Fruit fly (Drosophila melanogaster) whole organism, embryonic: Measurements from ENCODE around the gene CG3777.

Source experiments
- Adf1 ChIP-seq: fragments of 200-800 bp; sonication (Bioruptor generic); IDR thresholded peaks from 2 replicates; pipeline ENCODE4 v1.3.6; 2022; ENCODE audit warnings: missing biosample characterization, missing genetic modification characterization
- CG10274 ChIP-seq: fragments of 200-800 bp; sonication (Bioruptor generic); optimal IDR thresholded peaks from 3 replicates; lab custom pipeline; 2017; ENCODE audit warnings: missing biosample characterization, mild to moderate bottlenecking, missing genetic modification characterization
- CG10462 ChIP-seq: fragments of 200-800 bp; sonication (Bioruptor generic); optimal IDR thresholded peaks from 2 replicates; lab custom pipeline; 2016; ENCODE audit warnings: missing biosample characterization, missing genetic modification characterization
- CG12104 ChIP-seq: fragments of 200-800 bp; sonication (Bioruptor generic); optimal IDR thresholded peaks from 3 replicates; lab custom pipeline; 2016; ENCODE audit warnings: missing biosample characterization, missing genetic modification characterization
- CG12155 ChIP-seq: fragments of 200-800 bp; sonication (Bioruptor generic); optimal IDR thresholded peaks from 3 replicates; lab custom pipeline; 2016; ENCODE audit warnings: missing biosample characterization, missing genetic modification characterization
- CG13296 ChIP-seq: fragments of 200-800 bp; sonication (Bioruptor generic); optimal IDR thresholded peaks from 3 replicates; lab custom pipeline; 2018; ENCODE audit warnings: missing biosample characterization, mild to moderate bottlenecking, missing genetic modification characterization
- CG14860 ChIP-seq: fragments of 200-800 bp; sonication (Bioruptor generic); IDR thresholded peaks from 3 replicates; pipeline ENCODE4 v1.3.6; 2022; ENCODE audit warnings: missing biosample characterization, missing genetic modification characterization; ENCODE audit not compliant: partially characterized antibody
- CG17361 ChIP-seq: fragments of 200-800 bp; sonication (Bioruptor generic); IDR thresholded peaks from 3 replicates; pipeline ENCODE4 v1.3.6; 2022; ENCODE audit warnings: missing biosample characterization, missing genetic modification characterization
- CG18476 ChIP-seq: fragments of 200-800 bp; sonication (Bioruptor generic); optimal IDR thresholded peaks from 2 replicates; lab custom pipeline; 2016; ENCODE audit warnings: missing biosample characterization, mild to moderate bottlenecking, missing genetic modification characterization
- CG2202 ChIP-seq: fragments of 200-800 bp; sonication (Bioruptor generic); optimal IDR thresholded peaks from 2 replicates; lab custom pipeline; 2018; ENCODE audit warnings: missing biosample characterization, mild to moderate bottlenecking, missing genetic modification characterization
- CG31388 ChIP-seq: fragments of 200-800 bp; sonication (Bioruptor generic); optimal IDR thresholded peaks from 2 replicates; lab custom pipeline; 2016; ENCODE audit warnings: missing biosample characterization, missing genetic modification characterization
- CG4404 ChIP-seq: fragments of 200-800 bp; sonication (Bioruptor generic); IDR thresholded peaks from 2 replicates; pipeline ENCODE4 v1.3.6; 2022; ENCODE audit warnings: missing biosample characterization, missing genetic modification characterization
- CG4820 ChIP-seq: fragments of 200-800 bp; sonication (Bioruptor generic); optimal IDR thresholded peaks from 3 replicates; lab custom pipeline; 2016; ENCODE audit warnings: missing biosample characterization, missing genetic modification characterization
- CG6689 ChIP-seq: fragments of 200-800 bp; sonication (Bioruptor generic); IDR thresholded peaks from 2 replicates; pipeline ENCODE4 v1.3.6; 2022; ENCODE audit warnings: missing biosample characterization, missing genetic modification characterization
- CG7928 ChIP-seq: fragments of 200-800 bp; sonication (Bioruptor generic); optimal IDR thresholded peaks from 2 replicates; lab custom pipeline; 2017; ENCODE audit warnings: missing biosample characterization, mild to moderate bottlenecking, missing genetic modification characterization
- CG7987 ChIP-seq: fragments of 200-800 bp; sonication (Bioruptor generic); optimal IDR thresholded peaks from 2 replicates; lab custom pipeline; 2018; ENCODE audit warnings: missing biosample characterization, mild to moderate bottlenecking, missing genetic modification characterization, moderate library complexity
- CG8281 ChIP-seq: fragments of 200-800 bp; sonication (Bioruptor generic); optimal IDR thresholded peaks from 2 replicates; lab custom pipeline; 2018; ENCODE audit warnings: missing biosample characterization, mild to moderate bottlenecking, missing genetic modification characterization, moderate library complexity
- CG9215 ChIP-seq: fragments of 200-800 bp; sonication (Bioruptor generic); IDR thresholded peaks from 2 replicates; pipeline ENCODE4 v1.3.6; 2022; ENCODE audit warnings: missing biosample characterization, missing genetic modification characterization
- CG9609 ChIP-seq: fragments of 200-800 bp; sonication (Bioruptor generic); optimal IDR thresholded peaks from 3 replicates; lab custom pipeline; 2016; ENCODE audit warnings: missing biosample characterization, missing genetic modification characterization
- CG9727 ChIP-seq: fragments of 200-800 bp; sonication (Bioruptor generic); optimal IDR thresholded peaks from 3 replicates; lab custom pipeline; 2017; ENCODE audit warnings: missing biosample characterization, mild to moderate bottlenecking, missing genetic modification characterization
- Chrac-16 ChIP-seq: fragments of 200-800 bp; sonication (Bioruptor generic); optimal IDR thresholded peaks from 3 replicates; lab custom pipeline; 2016; ENCODE audit warnings: missing biosample characterization, missing genetic modification characterization
- Deaf1 ChIP-seq: fragments of 200-800 bp; optimal IDR thresholded peaks from 3 replicates; lab custom pipeline; 2019; ENCODE audit warnings: missing biosample characterization, mild to moderate bottlenecking, missing genetic modification characterization, moderate library complexity
- Dll ChIP-seq: fragments of 200-800 bp; sonication (Bioruptor generic); IDR thresholded peaks from 4 replicates; pipeline ENCODE4 v1.3.6; 2022; ENCODE audit warnings: missing biosample characterization, missing genetic modification characterization; ENCODE audit not compliant: partially characterized antibody
- Doc3 ChIP-seq: fragments of 200-800 bp; sonication (Bioruptor generic); IDR thresholded peaks from 3 replicates; pipeline ENCODE4 v1.3.6; 2022; ENCODE audit warnings: missing biosample characterization, missing genetic modification characterization; ENCODE audit not compliant: partially characterized antibody
- Dref ChIP-seq: fragments of 200-800 bp; sonication (Bioruptor generic); IDR thresholded peaks from 2 replicates; pipeline ENCODE4 v1.3.6; 2022; ENCODE audit warnings: missing biosample characterization, missing genetic modification characterization
- Ets97D ChIP-seq: fragments of 200-800 bp; sonication (Bioruptor generic); optimal IDR thresholded peaks from 3 replicates; lab custom pipeline; 2016; ENCODE audit warnings: missing biosample characterization, missing genetic modification characterization
- Fer1 ChIP-seq: fragments of 200-800 bp; sonication (Bioruptor generic); optimal IDR thresholded peaks from 2 replicates; lab custom pipeline; 2017; ENCODE audit warnings: missing biosample characterization, mild to moderate bottlenecking, missing genetic modification characterization
- H15 ChIP-seq: fragments of 200-800 bp; sonication (Bioruptor generic); IDR thresholded peaks from 3 replicates; pipeline ENCODE4 v1.3.6; 2022; ENCODE audit warnings: missing biosample characterization, missing genetic modification characterization
- Mad ChIP-seq: fragments of 200-800 bp; sonication (Bioruptor generic); optimal IDR thresholded peaks from 2 replicates; lab custom pipeline; 2016; ENCODE audit warnings: missing biosample characterization, missing genetic modification characterization
- Optix ChIP-seq: fragments of 200-800 bp; sonication (Bioruptor generic); IDR thresholded peaks from 3 replicates; pipeline ENCODE4 v1.3.6; 2022; ENCODE audit warnings: missing biosample characterization, missing genetic modification characterization
- Ssrp ChIP-seq: fragments of 200-800 bp; sonication (Bioruptor generic); optimal IDR thresholded peaks from 2 replicates; lab custom pipeline; 2018; ENCODE audit warnings: missing biosample characterization, mild to moderate bottlenecking, missing genetic modification characterization, moderate library complexity
- YL-1 ChIP-seq: fragments of 200-800 bp; sonication (Bioruptor generic); optimal IDR thresholded peaks from 3 replicates; lab custom pipeline; 2017; ENCODE audit warnings: missing biosample characterization, mild to moderate bottlenecking, missing genetic modification characterization
- az2 ChIP-seq: fragments of 200-800 bp; sonication (Bioruptor generic); optimal IDR thresholded peaks from 3 replicates; lab custom pipeline; 2016; ENCODE audit warnings: missing biosample characterization, missing genetic modification characterization
- cad ChIP-seq: fragments of >200 bp; optimal IDR thresholded peaks from 2 replicates; lab custom pipeline; 2017; ENCODE audit warnings: missing biosample characterization, missing genetic modification characterization
- cg ChIP-seq: fragments of 200-800 bp; sonication (Bioruptor generic); optimal IDR thresholded peaks from 3 replicates; lab custom pipeline; 2019; ENCODE audit warnings: missing biosample characterization, mild to moderate bottlenecking, missing genetic modification characterization, moderate library complexity
- crc ChIP-seq: fragments of 200-800 bp; sonication (Bioruptor generic); optimal IDR thresholded peaks from 2 replicates; lab custom pipeline; 2016; ENCODE audit warnings: missing biosample characterization, missing genetic modification characterization
- danr ChIP-seq: fragments of 200-800 bp; sonication (Bioruptor generic); IDR thresholded peaks from 2 replicates; pipeline ENCODE4 v1.3.6; 2022; ENCODE audit warnings: missing biosample characterization, missing genetic modification characterization
- fd3F ChIP-seq: fragments of 200-800 bp; sonication (Bioruptor generic); optimal IDR thresholded peaks from 2 replicates; lab custom pipeline; 2018; ENCODE audit warnings: missing biosample characterization, mild to moderate bottlenecking, missing genetic modification characterization, moderate library complexity
- her ChIP-seq: fragments of 200-800 bp; sonication (Bioruptor generic); optimal IDR thresholded peaks from 2 replicates; lab custom pipeline; 2016; ENCODE audit warnings: missing biosample characterization, missing genetic modification characterization
- hth ChIP-seq: fragments of >200 bp; optimal IDR thresholded peaks from 2 replicates; lab custom pipeline; 2017; ENCODE audit warnings: inconsistent platforms
- odd ChIP-seq: fragments of 200-800 bp; sonication (Bioruptor generic); optimal IDR thresholded peaks from 2 replicates; lab custom pipeline; 2017; ENCODE audit warnings: missing biosample characterization, mild to moderate bottlenecking, missing genetic modification characterization
- onecut ChIP-seq: fragments of 200-800 bp; sonication (Bioruptor generic); IDR thresholded peaks from 2 replicates; pipeline ENCODE4 v1.3.6; 2022; ENCODE audit warnings: missing biosample characterization, missing genetic modification characterization
- pfk ChIP-seq: fragments of 200-800 bp; sonication (Bioruptor generic); optimal IDR thresholded peaks from 2 replicates; lab custom pipeline; 2018; ENCODE audit warnings: missing biosample characterization, mild to moderate bottlenecking, missing genetic modification characterization, moderate library complexity
- psq ChIP-seq: fragments of 200-800 bp; sonication (Bioruptor generic); optimal IDR thresholded peaks from 2 replicates; lab custom pipeline; 2017; ENCODE audit warnings: missing biosample characterization, missing genetic modification characterization
- row ChIP-seq: fragments of 200-800 bp; sonication (Bioruptor generic); IDR thresholded peaks from 3 replicates; pipeline ENCODE4 v1.3.6; 2022; ENCODE audit warnings: missing biosample characterization, missing genetic modification characterization
- seq ChIP-seq: fragments of 200-800 bp; sonication (Bioruptor generic); IDR thresholded peaks from 2 replicates; pipeline ENCODE4 v1.3.6; 2022; ENCODE audit warnings: missing biosample characterization, missing genetic modification characterization
- stc ChIP-seq: fragments of 200-800 bp; sonication (Bioruptor generic); IDR thresholded peaks from 2 replicates; pipeline ENCODE4 v1.3.6; 2022; ENCODE audit warnings: missing biosample characterization, missing genetic modification characterization
- stwl ChIP-seq: fragments of 200-800 bp; sonication (Bioruptor generic); optimal IDR thresholded peaks from 3 replicates; lab custom pipeline; 2018; ENCODE audit warnings: missing biosample characterization, mild to moderate bottlenecking, missing genetic modification characterization, moderate library complexity
- tio ChIP-seq: fragments of 200-800 bp; sonication (Bioruptor generic); optimal IDR thresholded peaks from 2 replicates; lab custom pipeline; 2017; ENCODE audit warnings: missing biosample characterization, missing genetic modification characterization, inconsistent platforms
- twi ChIP-seq: fragments of 200-800 bp; optimal IDR thresholded peaks from 2 replicates; lab custom pipeline; 2019; ENCODE audit warnings: missing biosample characterization, mild to moderate bottlenecking, missing genetic modification characterization, moderate library complexity
- wdn ChIP-seq: fragments of 200-800 bp; sonication (Bioruptor generic); IDR thresholded peaks from 2 replicates; pipeline ENCODE4 v1.3.6; 2022; ENCODE audit warnings: missing biosample characterization, missing genetic modification characterization
- wor ChIP-seq: fragments of 200-800 bp; sonication (Bioruptor generic); IDR thresholded peaks from 2 replicates; pipeline ENCODE4 v1.3.6; 2022; ENCODE audit warnings: missing biosample characterization, missing genetic modification characterization
- zfh2 ChIP-seq: fragments of 200-800 bp; sonication (Bioruptor generic); optimal IDR thresholded peaks from 2 replicates; lab custom pipeline; 2016; ENCODE audit warnings: missing biosample characterization, missing genetic modification characterization

The CG3777 gene

dm6 chrX:255369-255768 is 24.1 kb upstream of the CG3777 start, which contains the start of gene cin (continued):
- TF ChIP-seq Mad (GFP tag; lab: Kevin White, UChicago) (no peak), zfh2 (peak; percentile 1), CG14860 (GFP tag; lab: Robert Waterston, UW) (no peak), Adf1 (GFP tag; lab: Robert Waterston, UW) (no peak), Deaf1 (tag; lab: Kevin White, UChicago) (no peak), pfk (GFP tag; lab: Kevin White, UChicago) (no peak), hth (lab: Kevin White, UChicago) (no peak), psq (GFP tag; lab: Kevin White, UChicago) (no peak), danr (GFP tag; lab: Robert Waterston, UW) (no peak), CG7928 (GFP tag; lab: Kevin White, UChicago) (no peak), CG2202 (no peak), CG4820 (no peak), Dref (peak; percentile 58), CG7987 (no peak), tio (GFP tag; lab: Kevin White, UChicago) (peak; percentile 41), H15 (no peak), CG4404 (GFP tag; lab: Robert Waterston, UW) (peak; percentile 26; the same call in 1 of the 2 replicates), CG12104 (no peak), onecut (GFP tag; lab: Robert Waterston, UW) (no peak), az2 (GFP tag; lab: Kevin White, UChicago) (peak; percentile 31), CG8281 (tag; lab: Kevin White, UChicago) (no peak), CG10274 (no peak), row (GFP tag; lab: Robert Waterston, UW) (peak; percentile 69), wdn (GFP tag; lab: Robert Waterston, UW) (no peak), CG6689 (GFP tag; lab: Robert Waterston, UW) (peak; percentile 9; the same call in 1 of the 2 replicates), wor (GFP tag; lab: Robert Waterston, UW) (no peak), Dll (no peak), crc (GFP tag; lab: Kevin White, UChicago) (no peak), Ets97D (GFP tag; lab: Kevin White, UChicago) (no peak), Doc3 (GFP tag; lab: Robert Waterston, UW) (no peak), CG9609 (GFP tag; lab: Kevin White, UChicago) (no peak), odd (GFP tag; lab: Kevin White, UChicago) (no peak), stwl (tag; lab: Kevin White, UChicago) (peak; percentile 59), Chrac-16 (GFP tag; lab: Kevin White, UChicago) (peak; percentile 15), her (GFP tag; lab: Kevin White, UChicago) (no peak), cad (GFP tag; lab: Kevin White, UChicago) (no peak), twi (tag; lab: Kevin White, UChicago) (peak; percentile 0), CG12155 (GFP tag; lab: Kevin White, UChicago) (peak; percentile 29), CG9727 (GFP tag; lab: Kevin White, UChicago) (peak; percentile 53), CG31388 (GFP tag; lab: Kevin White, UChicago) (no peak), stc (GFP tag; lab: Robert Waterston, UW) (no peak), seq (GFP tag; lab: Robert Waterston, UW) (0 out of 2 replicates have a peak, but pooled peaks have one; percentile 30), CG9215 (GFP tag; lab: Robert Waterston, UW) (no peak), Optix (GFP tag; lab: Robert Waterston, UW) (no peak), Ssrp (peak; percentile 29), cg (no peak), YL-1 (no peak), CG17361 (peak; percentile 62), CG10462 (GFP tag; lab: Kevin White, UChicago) (no peak), CG18476 (no peak), CG13296 (GFP tag; lab: Kevin White, UChicago) (peak; percentile 21), fd3F (GFP tag; lab: Kevin White, UChicago) (no peak), Fer1 (GFP tag; lab: Kevin White, UChicago) (peak; percentile 40)
